Fruit fly (Drosophila melanogaster) Kc167 (cell line): ENCODE measurements around the gene RhoGAPp190.

ENCODE experiments used
- Myc ChIP-seq: fragments of >200 bp; optimal IDR thresholded peaks from 2 replicates; lab custom pipeline; 2017; ENCODE audit warnings: missing external identifiers
- Sin3A ChIP-seq: fragments of >200 bp; optimal IDR thresholded peaks from 2 replicates; lab custom pipeline; 2018; ENCODE audit warnings: missing external identifiers
- h ChIP-seq: fragments of >200 bp; optimal IDR thresholded peaks from 3 replicates; lab custom pipeline; 2018; ENCODE audit warnings: missing external identifiers
- insv ChIP-seq: fragments of >200 bp; optimal IDR thresholded peaks from 3 replicates; lab custom pipeline; 2018; ENCODE audit warnings: missing external identifiers
- psq ChIP-seq: fragments of >200 bp; optimal IDR thresholded peaks from 2 replicates; lab custom pipeline; 2017; ENCODE audit warnings: missing external identifiers
- ttk ChIP-seq: sonication (Bioruptor generic); optimal IDR thresholded peaks from 2 replicates; lab custom pipeline; 2017; ENCODE audit warnings: missing external identifiers

Gene RhoGAPp190

DNA sequence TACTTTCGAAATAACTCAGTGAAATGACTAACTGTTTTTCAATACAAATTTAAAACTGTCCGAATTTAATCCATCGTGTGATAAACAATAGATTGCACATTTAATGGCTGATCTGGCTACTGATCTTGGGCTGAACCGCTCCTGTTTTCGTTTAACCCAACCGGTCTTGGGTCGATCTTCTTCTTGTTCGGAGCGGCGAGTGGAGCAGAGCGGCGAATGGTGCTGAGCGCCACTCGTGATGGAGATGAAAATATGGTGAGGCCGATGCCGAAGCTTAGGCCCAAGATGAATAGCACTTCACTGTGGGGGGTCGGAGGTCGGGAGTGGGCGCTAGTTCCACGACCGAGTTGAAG is 31.1 kb upstream of the RhoGAPp190 start:
- TF ChIP-seq insv (lab: Kevin White, UChicago) (no peak), psq (lab: Kevin White, UChicago) (no peak), Sin3A (lab: Kevin White, UChicago) (no peak), h (no peak), Myc (lab: Kevin White, UChicago) (no peak), ttk (lab: Kevin White, UChicago) (no peak)

DNA sequence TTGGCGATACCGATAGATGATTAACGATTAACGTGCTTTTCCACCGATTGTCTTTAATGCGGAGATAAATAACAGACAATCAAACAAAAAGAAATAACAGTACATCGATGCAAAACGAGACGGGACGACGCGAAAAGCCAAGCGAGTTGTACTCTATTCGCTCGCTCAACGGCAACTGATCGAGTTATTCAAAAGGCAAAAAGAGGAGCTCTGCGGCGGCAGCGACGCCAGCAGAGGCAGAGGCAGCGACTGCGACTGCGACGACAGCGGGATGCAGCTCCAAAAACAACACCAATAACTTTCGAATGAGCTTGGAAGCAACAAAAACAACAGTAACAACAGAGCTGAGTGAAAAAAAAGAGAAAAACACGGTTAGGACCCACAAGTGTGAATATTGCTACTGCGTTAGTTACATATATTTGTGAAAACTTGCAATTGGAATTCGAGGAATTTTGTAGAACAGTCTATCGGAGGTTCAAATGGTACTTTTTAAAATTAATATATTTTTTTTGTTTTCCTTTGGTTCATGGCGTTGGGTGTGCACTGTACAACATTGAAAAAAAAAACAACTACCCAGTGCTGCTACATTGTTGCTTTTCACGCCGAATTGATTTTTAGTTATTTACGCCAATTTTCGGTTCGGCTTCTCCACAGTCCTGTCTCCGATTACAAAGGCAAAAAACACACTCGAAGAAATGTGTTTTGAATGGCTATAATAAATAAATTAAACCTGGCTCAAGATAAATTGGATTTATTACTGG is 30.6 kb upstream of the RhoGAPp190 start:
- TF ChIP-seq insv (lab: Kevin White, UChicago) (no peak), Sin3A (lab: Kevin White, UChicago) (no peak), ttk (lab: Kevin White, UChicago) (no peak), Myc (lab: Kevin White, UChicago) (no peak), h (no peak), psq (lab: Kevin White, UChicago) (no peak)

DNA sequence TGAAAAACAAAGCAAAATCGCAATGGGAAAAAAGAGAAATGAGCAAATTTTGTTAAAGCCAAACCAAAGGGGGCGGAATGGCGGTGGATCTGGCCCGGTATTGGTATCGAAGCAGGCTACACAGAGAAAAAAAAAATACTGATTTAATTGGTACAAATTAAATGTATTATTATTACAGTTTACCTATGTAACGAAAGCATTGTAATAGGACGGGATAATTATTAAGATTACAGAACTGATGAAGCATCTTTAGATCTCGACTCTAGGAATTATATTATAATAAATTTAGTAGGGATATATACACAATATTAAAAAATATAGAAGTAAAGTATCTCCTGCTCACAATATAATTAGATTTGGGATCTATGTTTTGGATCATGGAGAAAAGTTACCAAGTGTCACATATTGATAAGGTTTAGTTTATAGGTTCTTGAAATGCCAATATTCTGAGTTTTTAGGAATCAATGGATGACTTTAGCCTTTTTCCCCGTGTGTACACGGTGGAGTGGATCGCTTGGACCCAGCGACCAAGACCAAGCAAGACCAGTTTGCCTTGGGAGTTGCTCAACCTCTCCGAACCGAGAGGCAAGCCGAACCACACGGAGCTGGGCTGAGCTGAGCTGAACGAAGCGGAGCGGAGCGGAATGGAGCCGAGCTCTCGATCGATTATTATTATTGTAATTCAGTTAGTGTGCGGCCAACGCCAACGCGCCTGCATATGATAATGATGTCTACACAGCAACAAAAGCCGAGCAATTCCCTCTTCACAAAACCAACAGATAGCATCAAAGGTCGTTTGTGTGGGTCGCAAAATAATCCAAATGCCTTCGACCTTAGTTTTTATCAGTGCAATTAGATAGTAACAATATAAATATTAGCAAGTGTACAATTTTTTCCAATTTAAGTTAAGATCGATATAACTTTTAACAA is 27.5 kb upstream of the RhoGAPp190 start:
- TF ChIP-seq Sin3A (lab: Kevin White, UChicago) = no peak
- no peak for TF ChIP-seq Myc (lab: Kevin White, UChicago)
- no peak for TF ChIP-seq ttk (lab: Kevin White, UChicago)
- no peak for TF ChIP-seq h
- TF ChIP-seq psq (lab: Kevin White, UChicago) = no peak
- no peak for TF ChIP-seq insv (lab: Kevin White, UChicago)

DNA sequence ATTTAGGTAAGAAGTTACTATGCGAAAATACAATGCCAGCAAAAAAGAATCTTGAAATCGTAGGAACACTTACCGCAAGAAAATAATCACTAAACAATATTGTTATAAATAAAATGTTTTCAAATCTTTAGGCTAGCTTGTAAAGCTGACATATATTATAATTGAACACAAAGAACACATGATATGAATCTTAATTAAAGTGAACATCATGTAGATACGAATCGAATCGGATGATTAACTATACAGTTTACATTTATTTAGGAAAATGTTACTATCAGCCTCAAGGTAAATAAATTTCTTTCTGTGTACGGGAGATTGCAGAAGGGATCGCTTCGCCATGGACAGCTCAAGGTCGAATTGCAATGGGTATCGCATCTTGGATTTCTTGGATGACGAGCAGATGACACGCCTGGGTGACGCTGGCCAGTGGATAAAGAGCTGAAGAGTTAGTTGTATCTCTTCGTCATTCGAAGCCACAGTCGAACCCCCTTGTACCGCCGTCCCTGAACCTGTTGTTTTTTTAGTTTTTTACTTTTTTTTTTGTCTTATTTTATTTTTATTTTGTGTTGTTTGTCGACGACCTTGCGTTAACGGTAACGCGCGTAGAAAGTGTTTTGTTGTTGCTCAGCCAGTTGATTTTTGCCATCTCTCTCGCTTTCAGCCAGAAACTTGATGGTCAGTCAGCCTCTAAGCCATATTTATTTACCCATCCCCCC is 25.7 kb upstream of the RhoGAPp190 start:
- TF ChIP-seq Sin3A (lab: Kevin White, UChicago) (no peak), psq (lab: Kevin White, UChicago) (no peak), ttk (lab: Kevin White, UChicago) (no peak), insv (lab: Kevin White, UChicago) (no peak)

DNA sequence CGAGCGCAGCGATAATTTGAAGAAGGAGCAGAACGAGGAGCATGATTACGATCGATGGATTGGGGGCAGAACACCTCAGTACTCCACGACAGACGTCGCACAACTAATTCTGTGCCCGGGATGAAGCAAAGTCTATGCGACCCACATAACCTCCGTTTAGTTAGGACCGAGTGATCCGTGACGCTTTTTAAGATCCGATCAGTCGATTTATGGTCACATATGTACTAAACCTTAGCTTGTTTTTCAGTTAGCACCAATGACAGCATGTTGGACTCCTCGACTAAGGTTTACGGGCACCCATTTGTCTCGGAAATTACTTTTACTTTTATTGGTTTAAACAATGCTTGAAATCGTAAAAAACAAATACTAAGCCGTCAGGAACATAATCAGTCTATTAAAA is 19.4 kb upstream of the RhoGAPp190 start, which contains the start of gene CG12990:
Gene CG12990 (minus strand): TSS at position 101 of the 400 bp plus-strand sequence.
- TF ChIP-seq Myc (lab: Kevin White, UChicago) = no peak
- TF ChIP-seq Sin3A (lab: Kevin White, UChicago) = no peak
- TF ChIP-seq psq (lab: Kevin White, UChicago) = no peak
- no peak for TF ChIP-seq ttk (lab: Kevin White, UChicago)
- no peak for TF ChIP-seq h

DNA sequence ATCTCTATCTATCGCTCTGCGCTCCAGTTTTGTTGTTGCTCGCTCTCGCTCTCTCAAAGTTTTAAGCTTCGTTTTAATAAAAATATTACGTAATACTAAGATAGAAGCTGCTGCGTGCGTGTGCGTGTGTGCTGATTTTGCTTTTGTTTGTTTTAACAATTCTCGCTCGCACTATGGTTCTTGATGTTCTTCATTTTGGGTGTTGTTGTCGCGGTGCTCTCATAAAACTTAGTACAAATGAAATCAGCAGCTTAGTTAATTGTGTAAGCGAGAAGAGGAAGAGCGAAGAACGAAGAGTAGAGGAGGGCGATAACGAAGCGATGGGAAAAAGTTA is 6.7 kb upstream of the RhoGAPp190 start:
- TF ChIP-seq ttk (lab: Kevin White, UChicago) = no peak
- TF ChIP-seq psq (lab: Kevin White, UChicago) = no peak
- TF ChIP-seq Sin3A (lab: Kevin White, UChicago) = no peak
- no peak for TF ChIP-seq Myc (lab: Kevin White, UChicago)
- TF ChIP-seq h = no peak
- TF ChIP-seq insv (lab: Kevin White, UChicago) = no peak

DNA sequence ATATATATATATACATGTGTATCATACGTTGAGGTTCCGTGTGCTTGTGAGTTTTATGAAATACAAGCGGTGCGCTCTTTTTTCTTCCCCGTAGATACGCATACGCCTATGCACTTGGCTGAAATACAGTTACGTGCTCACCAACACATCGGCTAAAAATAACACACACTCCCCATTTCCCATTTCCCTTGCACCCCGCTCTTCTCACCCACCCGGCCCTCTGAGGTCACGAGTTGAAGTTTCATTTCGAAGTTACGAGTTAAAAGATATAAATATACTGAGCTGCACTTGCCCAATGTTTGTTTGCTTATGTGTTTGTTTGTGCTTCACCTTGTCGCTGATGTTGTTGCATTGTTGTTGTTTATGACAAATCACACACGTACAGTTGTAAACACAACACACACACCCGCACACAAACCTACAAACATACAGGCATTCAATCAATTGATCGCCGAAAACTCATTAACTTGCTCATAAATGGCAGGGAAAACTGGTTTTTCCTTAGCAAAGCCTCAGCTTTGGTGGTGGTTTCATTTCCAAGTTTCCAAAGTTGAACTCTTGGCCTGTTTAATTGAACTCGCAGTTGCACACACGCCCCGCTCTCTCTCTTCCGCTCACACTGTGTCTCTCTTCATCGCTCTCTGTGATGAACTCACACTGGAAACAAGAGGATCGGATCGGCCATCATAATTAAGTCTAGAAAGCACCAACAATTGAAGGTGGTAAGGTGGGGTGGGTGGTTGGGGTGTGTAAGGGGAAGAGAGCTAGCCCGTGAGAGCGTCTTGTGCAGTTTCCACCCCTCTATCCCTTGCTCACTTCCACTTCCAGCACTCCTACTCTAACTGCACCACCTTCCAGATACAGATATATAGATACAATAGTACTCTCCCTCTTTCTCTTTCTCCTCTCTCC is 6.1 kb upstream of the RhoGAPp190 start:
- no peak for TF ChIP-seq psq (lab: Kevin White, UChicago)
- no peak for TF ChIP-seq h
- TF ChIP-seq Myc (lab: Kevin White, UChicago) = no peak

DNA sequence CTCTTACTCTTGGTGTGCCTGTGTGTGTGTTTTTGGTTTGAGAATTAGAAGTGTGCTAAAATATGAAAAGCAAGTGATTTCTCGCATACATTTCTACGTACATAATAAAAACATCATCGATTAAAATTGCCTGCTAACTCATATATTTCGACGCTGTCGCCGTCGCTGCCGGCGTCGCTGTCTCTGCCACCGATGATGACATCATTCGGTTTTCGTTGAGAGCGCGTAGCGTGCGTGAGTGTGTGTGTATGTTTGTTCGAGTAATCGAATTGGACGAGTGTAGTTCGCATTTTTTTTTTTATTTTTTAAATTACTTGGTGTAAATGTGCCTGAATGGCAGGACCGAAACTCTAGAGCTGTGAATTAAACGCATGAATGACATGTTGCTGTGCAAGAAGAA is 5.4 kb upstream of the RhoGAPp190 start:
- no peak for TF ChIP-seq Sin3A (lab: Kevin White, UChicago)
- no peak for TF ChIP-seq ttk (lab: Kevin White, UChicago)
- TF ChIP-seq psq (lab: Kevin White, UChicago) = no peak
- no peak for TF ChIP-seq h
- no peak for TF ChIP-seq Myc (lab: Kevin White, UChicago)
- TF ChIP-seq insv (lab: Kevin White, UChicago) = no peak

DNA sequence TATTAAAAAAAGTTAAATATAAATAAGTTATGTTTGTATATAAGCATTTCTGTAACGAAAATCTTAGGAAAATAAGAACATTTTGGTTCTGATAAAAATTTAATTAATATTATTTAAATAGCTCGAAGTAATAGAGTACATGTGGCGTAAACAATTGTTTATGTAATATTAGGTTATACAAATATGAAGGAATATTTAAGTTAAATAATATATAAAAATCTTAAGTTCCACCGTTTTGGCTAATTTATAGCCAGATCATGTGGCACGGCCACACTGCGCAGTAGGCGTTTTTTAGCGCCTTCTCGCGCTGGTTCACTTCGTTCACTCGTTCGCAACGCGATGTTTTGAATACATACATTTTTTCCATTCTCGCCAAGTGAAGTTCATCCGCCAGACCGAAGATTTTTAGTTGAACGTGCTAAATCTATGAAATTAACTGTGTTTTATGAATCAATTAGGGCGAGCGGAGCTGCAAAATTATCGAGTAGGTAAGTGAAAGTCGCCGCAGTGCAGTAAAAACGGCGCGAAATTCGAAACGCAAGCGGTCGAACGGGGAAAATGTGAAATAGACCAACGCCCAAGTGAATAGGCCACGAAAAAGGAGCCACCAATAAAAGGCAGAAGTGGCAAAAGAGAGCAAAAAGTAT is 4.8 kb upstream of the RhoGAPp190 start, which contains the start of gene beta-Spec:
Gene beta-Spec (plus strand): TSS at position 323 of the 647 bp plus-strand sequence.
- TF ChIP-seq psq (lab: Kevin White, UChicago) = no peak
- TF ChIP-seq Sin3A (lab: Kevin White, UChicago) = no peak
- no peak for TF ChIP-seq insv (lab: Kevin White, UChicago)
- no peak for TF ChIP-seq ttk (lab: Kevin White, UChicago)

DNA sequence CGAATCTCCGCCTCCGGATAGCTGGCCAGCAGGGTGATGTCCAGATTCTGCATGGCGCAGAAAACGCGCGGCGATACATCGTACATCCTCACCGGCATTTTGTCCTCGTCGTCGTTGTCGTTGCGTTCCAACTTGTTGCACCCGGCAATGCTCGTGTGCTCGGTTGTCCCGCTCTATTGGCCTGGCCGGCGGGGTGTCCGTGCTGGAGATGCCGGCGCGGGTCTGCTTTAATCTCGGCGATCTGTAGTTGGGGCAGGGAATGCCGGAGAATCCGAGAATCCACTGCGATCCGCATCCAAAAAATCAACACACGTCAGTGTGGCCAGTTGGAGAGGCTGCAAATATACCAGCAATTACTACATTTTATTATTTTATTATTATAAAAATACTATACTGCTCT is 4.1 kb upstream of the RhoGAPp190 start, which contains the start of gene IntS2:
Gene IntS2 (minus strand): TSS at position 318 of the 400 bp plus-strand sequence.
- TF ChIP-seq ttk (lab: Kevin White, UChicago) (no peak), Sin3A (lab: Kevin White, UChicago) (no peak), insv (lab: Kevin White, UChicago) (no peak), Myc (lab: Kevin White, UChicago) (no peak), psq (lab: Kevin White, UChicago) (no peak), h (no peak)
